Worm (Caenorhabditis elegans): ENCODE measurements around the gene F43C11.1.

- TF ChIP-seq F13H6.1 (tag; optimal IDR thresholded peaks at IDR 0.05) (no peak), lim-6 (tag; optimal IDR thresholded peaks at IDR 0.05) (no peak)
These were observed 44.1 kb upstream of the F43C11.1 start, which contains the start of the genes trim-21 and B0281.1 for ce11 chrII:2312747-2313146.

Data from whole organism, late embryonic.